Worm (Caenorhabditis elegans) whole organism, mixed stage, embryonic: Measurements from ENCODE around the gene str-3.

Experiments used
- M03D4.4 ChIP-seq: sonication (generic microtip); optimal IDR thresholded peaks from 2 replicates; lab custom pipeline; 2017; ENCODE audit warnings: mild to moderate bottlenecking, missing genetic modification characterization, missing compliant biosample characterization
- bed-3 ChIP-seq: fragments of 200-800 bp; sonication (Bioruptor generic); optimal IDR thresholded peaks from 3 replicates; lab custom pipeline; 2018; ENCODE audit warnings: mild to moderate bottlenecking, missing genetic modification characterization, moderate library complexity, missing compliant biosample characterization
- blmp-1 ChIP-seq: fragments of 150-350 bp; optimal IDR thresholded peaks from 2 replicates; lab custom pipeline; 2014; ENCODE audit warnings: missing biosample characterization, missing genetic modification characterization
- ceh-39 ChIP-seq: fragments of 150-350 bp; optimal IDR thresholded peaks from 2 replicates; lab custom pipeline; 2014; ENCODE audit warnings: missing biosample characterization, missing genetic modification characterization
- ceh-43 ChIP-seq: fragments of 200-800 bp; sonication (Bioruptor generic); optimal IDR thresholded peaks from 2 replicates; lab custom pipeline; 2018; ENCODE audit warnings: mild to moderate bottlenecking, missing genetic modification characterization, moderate library complexity, missing compliant biosample characterization
- ceh-83 ChIP-seq: fragments of 200-800 bp; sonication (Bioruptor generic); optimal IDR thresholded peaks from 2 replicates; lab custom pipeline; 2018; ENCODE audit warnings: mild to moderate bottlenecking, missing genetic modification characterization, missing compliant biosample characterization
- ces-1 ChIP-seq: fragments of 150-350 bp; optimal IDR thresholded peaks from 2 replicates; lab custom pipeline; 2014; ENCODE audit warnings: missing biosample characterization, missing genetic modification reagents, missing genetic modification characterization
- cnd-1 ChIP-seq: fragments of 200-800 bp; sonication (Bioruptor generic); optimal IDR thresholded peaks from 2 replicates; lab custom pipeline; 2018; ENCODE audit warnings: mild to moderate bottlenecking, missing genetic modification characterization, missing compliant biosample characterization
- drap-1 ChIP-seq: fragments of 200-800 bp; sonication (Bioruptor generic); optimal IDR thresholded peaks from 3 replicates; lab custom pipeline; 2018; ENCODE audit warnings: mild to moderate bottlenecking, missing genetic modification characterization, missing compliant biosample characterization
- elt-1 ChIP-seq: sonication (generic microtip); optimal IDR thresholded peaks from 2 replicates; lab custom pipeline; 2017; ENCODE audit warnings: missing genetic modification characterization, mild to moderate bottlenecking, missing compliant biosample characterization, antibody characterized with exemption, moderate library complexity, borderline replicate concordance; ENCODE audit not compliant: insufficient read depth
- elt-3 ChIP-seq: fragments of 150-350 bp; optimal IDR thresholded peaks from 2 replicates; lab custom pipeline; 2014; ENCODE audit warnings: missing biosample characterization, missing genetic modification characterization
- flh-1 ChIP-seq: fragments of 200-800 bp; sonication (Bioruptor generic); optimal IDR thresholded peaks from 2 replicates; lab custom pipeline; 2018; ENCODE audit warnings: mild to moderate bottlenecking, missing genetic modification characterization, moderate library complexity, missing compliant biosample characterization
- ham-2 ChIP-seq: fragments of 200-800 bp; sonication (Bioruptor generic); optimal IDR thresholded peaks from 2 replicates; lab custom pipeline; 2018; ENCODE audit warnings: mild to moderate bottlenecking, missing genetic modification characterization, missing compliant biosample characterization
- hlh-1 ChIP-seq: fragments of 150-350 bp; optimal IDR thresholded peaks from 2 replicates; lab custom pipeline; 2014; ENCODE audit warnings: missing biosample characterization, missing genetic modification reagents, missing genetic modification characterization
- lin-13 ChIP-seq: fragments of 150-350 bp; optimal IDR thresholded peaks from 2 replicates; lab custom pipeline; 2014; ENCODE audit warnings: missing biosample characterization, missing genetic modification characterization
- lin-32 ChIP-seq: fragments of 200-800 bp; sonication (Bioruptor generic); optimal IDR thresholded peaks from 2 replicates; lab custom pipeline; 2018; ENCODE audit warnings: mild to moderate bottlenecking, missing genetic modification characterization, missing compliant biosample characterization
- lsy-2 ChIP-seq: fragments of 150-350 bp; optimal IDR thresholded peaks from 2 replicates; lab custom pipeline; 2014; ENCODE audit warnings: missing biosample characterization, missing genetic modification characterization
- mab-5 ChIP-seq: fragments of 150-350 bp; optimal IDR thresholded peaks from 2 replicates; lab custom pipeline; 2014; ENCODE audit warnings: missing biosample characterization, missing genetic modification characterization
- mep-1 ChIP-seq: fragments of 150-350 bp; optimal IDR thresholded peaks from 2 replicates; lab custom pipeline; 2017; ENCODE audit warnings: missing biosample characterization, missing genetic modification reagents, missing genetic modification characterization, inconsistent platforms
- mls-2 ChIP-seq: sonication (generic microtip); optimal IDR thresholded peaks from 2 replicates; lab custom pipeline; 2016; ENCODE audit warnings: mild to moderate bottlenecking, missing genetic modification characterization, moderate library complexity, missing compliant biosample characterization
- nhr-12 ChIP-seq: fragments of 150-350 bp; optimal IDR thresholded peaks from 2 replicates; lab custom pipeline; 2014; ENCODE audit warnings: missing biosample characterization, missing genetic modification characterization
- nhr-2 ChIP-seq: fragments of 150-350 bp; optimal IDR thresholded peaks from 2 replicates; lab custom pipeline; 2014; ENCODE audit warnings: missing biosample characterization, missing genetic modification characterization
- nhr-237 ChIP-seq: fragments of 150-350 bp; optimal IDR thresholded peaks from 2 replicates; lab custom pipeline; 2014; ENCODE audit warnings: missing biosample characterization, missing genetic modification characterization
- nhr-28 ChIP-seq: fragments of 150-350 bp; optimal IDR thresholded peaks from 2 replicates; lab custom pipeline; 2014; ENCODE audit warnings: missing biosample characterization, missing genetic modification characterization
- pha-4 ChIP-seq: fragments of 150-350 bp; optimal IDR thresholded peaks from 2 replicates; lab custom pipeline; 2018; ENCODE audit warnings: missing biosample characterization, missing genetic modification reagents, missing genetic modification characterization
- sem-2 ChIP-seq: fragments of 200-800 bp; sonication (Bioruptor generic); optimal IDR thresholded peaks from 2 replicates; lab custom pipeline; 2018; ENCODE audit warnings: mild to moderate bottlenecking, missing genetic modification characterization, missing compliant biosample characterization
- snpc-4 ChIP-seq: fragments of 150-350 bp; optimal IDR thresholded peaks from 2 replicates; lab custom pipeline; 2014; ENCODE audit warnings: missing biosample characterization, missing genetic modification characterization
- sptf-1 ChIP-seq: sonication (generic microtip); optimal IDR thresholded peaks from 2 replicates; lab custom pipeline; 2017; ENCODE audit warnings: mild to moderate bottlenecking, missing genetic modification characterization, moderate library complexity, missing compliant biosample characterization
- tbx-8 ChIP-seq: fragments of 200-800 bp; sonication (Bioruptor generic); optimal IDR thresholded peaks from 2 replicates; lab custom pipeline; 2018; ENCODE audit warnings: mild to moderate bottlenecking, missing genetic modification characterization, moderate library complexity, missing compliant biosample characterization
- unc-120 ChIP-seq: sonication (generic microtip); optimal IDR thresholded peaks from 2 replicates; lab custom pipeline; 2017; ENCODE audit warnings: missing genetic modification characterization, missing compliant biosample characterization; ENCODE audit not compliant: poor library complexity, severe bottlenecking
- unc-39 ChIP-seq: fragments of 150-350 bp; optimal IDR thresholded peaks from 2 replicates; lab custom pipeline; 2014; ENCODE audit warnings: missing biosample characterization, missing genetic modification characterization
- unc-62 ChIP-seq: fragments of 150-350 bp; optimal IDR thresholded peaks from 2 replicates; lab custom pipeline; 2014; ENCODE audit warnings: missing biosample characterization, missing genetic modification reagents, missing genetic modification characterization
- zip-8 ChIP-seq: fragments of 150-350 bp; optimal IDR thresholded peaks from 2 replicates; lab custom pipeline; 2014; ENCODE audit warnings: missing biosample characterization, missing genetic modification characterization
- ztf-11 ChIP-seq: fragments of 150-350 bp; optimal IDR thresholded peaks from 2 replicates; lab custom pipeline; 2014; ENCODE audit warnings: missing biosample characterization, missing genetic modification characterization

str-3 gene

ce11 chrIV:11082153-11082552 is 18.0 kb downstream of the str-3 start, which contains the start of gene let-70:
Gene let-70 (minus strand): TSS chrIV:11082253.
- TF ChIP-seq elt-1 (tag; lab: Kevin White, UChicago) (no peak), snpc-4 (tag; lab: Kevin White, UChicago) (no peak), unc-39 (tag; lab: Kevin White, UChicago) (no peak), zip-8 (tag; lab: Kevin White, UChicago) (peak; percentile 14), ces-1 (no peak), mep-1 (no peak)

ce11 chrIV:11080823-11081285 is 19.3 kb downstream of the str-3 start, which contains the start of gene atg-7:
Gene atg-7 (minus strand): TSS chrIV:11081055.
- TF ChIP-seq unc-39 (tag; lab: Kevin White, UChicago) = no peak
- TF ChIP-seq cnd-1 (tag; lab: Kevin White, UChicago) = no peak
- no peak for TF ChIP-seq nhr-2 (tag; lab: Kevin White, UChicago)
- TF ChIP-seq mab-5 (tag; lab: Kevin White, UChicago) = no peak
- TF ChIP-seq unc-62 = no peak
- TF ChIP-seq hlh-1 = no peak
- peak; percentile 14 for TF ChIP-seq ces-1

- TF ChIP-seq hlh-1 (no peak), lin-13 (no peak), tbx-8 (no peak), unc-120 (tag; lab: Kevin White, UChicago) (no peak), unc-62 (no peak), ceh-43 (GFP tag; lab: Kevin White, UChicago) (no peak), zip-8 (tag; lab: Kevin White, UChicago) (no peak), sptf-1 (tag; lab: Kevin White, UChicago) (no peak), nhr-28 (tag; lab: Kevin White, UChicago) (no peak), ces-1 (no peak), pha-4 (tag; lab: Kevin White, UChicago) (no peak), nhr-12 (tag; lab: Kevin White, UChicago) (no peak), snpc-4 (tag; lab: Kevin White, UChicago) (no peak), ceh-39 (tag; lab: Kevin White, UChicago) (no peak), lsy-2 (tag; lab: Kevin White, UChicago) (no peak)
Observed at ce11 chrIV:11078482-11078881, 21.7 kb downstream of the str-3 start, which contains the start of gene Y5F2A.4. Gene Y5F2A.4 (minus strand): TSS chrIV:11078582.

ce11 chrIV:11070895-11071294 is 29.3 kb downstream of the str-3 start:
- TF ChIP-seq sptf-1 (tag; lab: Kevin White, UChicago) (peak; percentile 80), tbx-8 (peak; percentile 16)

ce11 chrIV:11068314-11068713 is 31.9 kb downstream of the str-3 start:
- TF ChIP-seq unc-62 = peak; percentile 100
- no peak for TF ChIP-seq mls-2 (tag; lab: Kevin White, UChicago)
- TF ChIP-seq nhr-28 (tag; lab: Kevin White, UChicago) = no peak
- TF ChIP-seq pha-4 (tag; lab: Kevin White, UChicago) = no peak
- no peak for TF ChIP-seq flh-1 (GFP tag; lab: Kevin White, UChicago)
- TF ChIP-seq lin-32 (GFP tag; lab: Kevin White, UChicago) = no peak
- TF ChIP-seq nhr-237 = no peak
- no peak for TF ChIP-seq bed-3
- no peak for TF ChIP-seq nhr-12 (tag; lab: Kevin White, UChicago)
- peak; percentile 57 for TF ChIP-seq unc-120 (tag; lab: Kevin White, UChicago)
- TF ChIP-seq blmp-1 (tag; lab: Kevin White, UChicago) = no peak
- TF ChIP-seq ceh-83 (GFP tag; lab: Kevin White, UChicago) = no peak
- no peak for TF ChIP-seq ceh-39 (tag; lab: Kevin White, UChicago)
- no peak for TF ChIP-seq zip-8 (tag; lab: Kevin White, UChicago)
- no peak for TF ChIP-seq cnd-1 (tag; lab: Kevin White, UChicago)
- TF ChIP-seq unc-39 (tag; lab: Kevin White, UChicago) = no peak
- TF ChIP-seq ham-2 (GFP tag; lab: Kevin White, UChicago) = no peak
- TF ChIP-seq hlh-1 = peak; percentile 68
- no peak for TF ChIP-seq lin-13
- TF ChIP-seq mab-5 (tag; lab: Kevin White, UChicago) = peak; percentile 62
- TF ChIP-seq drap-1 (GFP tag; lab: Kevin White, UChicago) = no peak
- TF ChIP-seq ceh-43 (GFP tag; lab: Kevin White, UChicago) = no peak
- TF ChIP-seq ces-1 = no peak
- TF ChIP-seq sem-2 (GFP tag; lab: Kevin White, UChicago) = no peak
- no peak for TF ChIP-seq elt-3 (tag; lab: Kevin White, UChicago)
- no peak for TF ChIP-seq tbx-8
- no peak for TF ChIP-seq mep-1
- TF ChIP-seq M03D4.4 (tag; lab: Kevin White, UChicago) = no peak
- no peak for TF ChIP-seq lsy-2 (tag; lab: Kevin White, UChicago)
- TF ChIP-seq nhr-2 (tag; lab: Kevin White, UChicago) = no peak
- no peak for TF ChIP-seq ztf-11 (tag; lab: Kevin White, UChicago)
- TF ChIP-seq, all 35 proteins: peak for 4
